Fruit fly (Drosophila melanogaster) whole organism, embryonic: ENCODE measurements around the gene Men.

Experiments used
- Blimp-1 ChIP-seq: fragments of 200-800 bp; sonication (Bioruptor generic); optimal IDR thresholded peaks from 3 replicates; lab custom pipeline; 2018; ENCODE audit warnings: missing biosample characterization, missing genetic modification characterization, mild to moderate bottlenecking, moderate library complexity, missing genetic modification reagents
- BtbVII ChIP-seq: fragments of 200-800 bp; sonication (Bioruptor generic); optimal IDR thresholded peaks from 3 replicates; lab custom pipeline; 2017; ENCODE audit warnings: missing biosample characterization, mild to moderate bottlenecking, missing genetic modification characterization
- CG10209 ChIP-seq: fragments of 200-800 bp; sonication (Bioruptor generic); optimal IDR thresholded peaks from 3 replicates; lab custom pipeline; 2017; ENCODE audit warnings: missing biosample characterization, mild to moderate bottlenecking, missing genetic modification characterization, missing genetic modification reagents
- CG11456 ChIP-seq: fragments of 200-800 bp; sonication (Bioruptor generic); IDR thresholded peaks from 3 replicates; pipeline ENCODE4 v1.3.6; 2022; ENCODE audit warnings: missing biosample characterization, missing genetic modification characterization
- CG12391 ChIP-seq: fragments of 200-800 bp; sonication (Bioruptor generic); optimal IDR thresholded peaks from 3 replicates; lab custom pipeline; 2018; ENCODE audit warnings: missing biosample characterization, mild to moderate bottlenecking, missing genetic modification characterization, moderate library complexity
- CG13894 ChIP-seq: fragments of 200-800 bp; sonication (Bioruptor generic); optimal IDR thresholded peaks from 3 replicates; lab custom pipeline; 2018; ENCODE audit warnings: missing biosample characterization, mild to moderate bottlenecking, missing genetic modification characterization, moderate library complexity
- CG14667 ChIP-seq: fragments of 200-800 bp; sonication (Bioruptor generic); IDR thresholded peaks from 2 replicates; pipeline ENCODE4 v1.3.6; 2022; ENCODE audit warnings: missing biosample characterization, missing genetic modification characterization
- CG1529 ChIP-seq: fragments of 200-800 bp; sonication (Bioruptor generic); optimal IDR thresholded peaks from 3 replicates; lab custom pipeline; 2018; ENCODE audit warnings: missing biosample characterization, missing genetic modification characterization
- CG15514 ChIP-seq: fragments of 200-800 bp; sonication (Bioruptor generic); optimal IDR thresholded peaks from 3 replicates; lab custom pipeline; 2017; ENCODE audit warnings: missing biosample characterization, missing genetic modification characterization, mild to moderate bottlenecking, moderate library complexity, missing genetic modification reagents
- CG15601 ChIP-seq: fragments of 200-800 bp; sonication (Bioruptor generic); optimal IDR thresholded peaks from 3 replicates; lab custom pipeline; 2019; ENCODE audit warnings: missing biosample characterization, mild to moderate bottlenecking, missing genetic modification characterization, moderate library complexity
- CG1602 ChIP-seq: fragments of 200-800 bp; sonication (Bioruptor generic); optimal IDR thresholded peaks from 3 replicates; lab custom pipeline; 2016; ENCODE audit warnings: missing biosample characterization, missing genetic modification characterization
- CG1647 ChIP-seq: fragments of 200-800 bp; sonication (Bioruptor generic); optimal IDR thresholded peaks from 3 replicates; lab custom pipeline; 2016; ENCODE audit warnings: missing biosample characterization, missing genetic modification characterization
- CG18011 ChIP-seq: fragments of 200-800 bp; sonication (Bioruptor generic); optimal IDR thresholded peaks from 2 replicates; lab custom pipeline; 2017; ENCODE audit warnings: missing biosample characterization, missing genetic modification characterization, mild to moderate bottlenecking, moderate library complexity, missing genotype
- CG30020 ChIP-seq: fragments of 200-800 bp; optimal IDR thresholded peaks from 2 replicates; lab custom pipeline; 2019; ENCODE audit warnings: missing biosample characterization, mild to moderate bottlenecking, missing genetic modification characterization, moderate library complexity
- CG32532 ChIP-seq: fragments of 200-800 bp; sonication (Bioruptor generic); IDR thresholded peaks from 2 replicates; pipeline ENCODE4 v1.3.6; 2022; ENCODE audit warnings: missing biosample characterization, missing genetic modification characterization
- CG4707 ChIP-seq: fragments of 200-800 bp; sonication (Bioruptor generic); optimal IDR thresholded peaks from 2 replicates; lab custom pipeline; 2018; ENCODE audit warnings: missing biosample characterization, mild to moderate bottlenecking, missing genetic modification characterization, moderate library complexity
- CG7357 ChIP-seq: fragments of 200-800 bp; sonication (Bioruptor generic); IDR thresholded peaks from 3 replicates; pipeline ENCODE4 v1.3.6; 2022; ENCODE audit warnings: missing biosample characterization, missing genetic modification characterization
- CG7372 ChIP-seq: fragments of 200-800 bp; sonication (Bioruptor generic); IDR thresholded peaks from 2 replicates; pipeline ENCODE4 v1.3.6; 2022; ENCODE audit warnings: missing biosample characterization, missing genetic modification characterization
- CG7556 ChIP-seq: fragments of 200-800 bp; sonication (Bioruptor generic); optimal IDR thresholded peaks from 2 replicates; lab custom pipeline; 2017; ENCODE audit warnings: missing biosample characterization, mild to moderate bottlenecking, missing genetic modification characterization
- CoRest ChIP-seq: fragments of 200-800 bp; sonication (Bioruptor generic); optimal IDR thresholded peaks from 3 replicates; lab custom pipeline; 2018; ENCODE audit warnings: missing biosample characterization, mild to moderate bottlenecking, missing genetic modification characterization, moderate library complexity
- D ChIP-seq, 2 experiments: fragments of 200-800 bp in 1 of 2; fragments of >200 bp in 1 of 2; sonication (Bioruptor generic) in 1 of 2; optimal IDR thresholded peaks; 2 replicates in 1 of 2; 3 replicates in 1 of 2; lab custom pipeline; 2017; ENCODE audit warnings: mild to moderate bottlenecking in 1 of 2, missing biosample characterization in 1 of 2, missing genetic modification characterization in 1 of 2, missing genetic modification reagents in 1 of 2
- Deaf1 ChIP-seq: fragments of 200-800 bp; optimal IDR thresholded peaks from 3 replicates; lab custom pipeline; 2019; ENCODE audit warnings: missing biosample characterization, mild to moderate bottlenecking, missing genetic modification characterization, moderate library complexity
- E2f1 ChIP-seq: fragments of 200-800 bp; sonication (Bioruptor generic); IDR thresholded peaks from 2 replicates; pipeline ENCODE4 v1.3.6; 2022; ENCODE audit warnings: missing biosample characterization, missing genetic modification characterization
- Fer2 ChIP-seq: fragments of 200-800 bp; sonication (Bioruptor generic); optimal IDR thresholded peaks from 2 replicates; lab custom pipeline; 2018; ENCODE audit warnings: missing biosample characterization, mild to moderate bottlenecking, missing genetic modification characterization, moderate library complexity
- Gug ChIP-seq: fragments of 200-800 bp; sonication (Bioruptor generic); IDR thresholded peaks from 4 replicates; pipeline ENCODE4 v1.3.6; 2022; ENCODE audit warnings: missing biosample characterization, missing genetic modification characterization
- Hr3 ChIP-seq: fragments of 200-800 bp; sonication (Bioruptor generic); optimal IDR thresholded peaks from 3 replicates; lab custom pipeline; 2016; ENCODE audit warnings: missing biosample characterization, missing genetic modification characterization
- Hsf ChIP-seq: fragments of 200-800 bp; sonication (Bioruptor generic); optimal IDR thresholded peaks from 3 replicates; lab custom pipeline; 2016; ENCODE audit warnings: missing biosample characterization, missing genetic modification characterization
- Rx ChIP-seq: fragments of 200-800 bp; sonication (Bioruptor generic); IDR thresholded peaks from 2 replicates; pipeline ENCODE4 v1.3.6; 2022; ENCODE audit warnings: missing biosample characterization, missing genetic modification characterization
- Tbp ChIP-seq: fragments of >200 bp; optimal IDR thresholded peaks from 2 replicates; lab custom pipeline; 2018; ENCODE audit warnings: missing biosample characterization, missing genetic modification characterization
- abd-A ChIP-seq: fragments of 200-800 bp; sonication (Bioruptor generic); optimal IDR thresholded peaks from 3 replicates; lab custom pipeline; 2019; ENCODE audit warnings: missing biosample characterization, mild to moderate bottlenecking, missing genetic modification characterization, moderate library complexity
- ap ChIP-seq: fragments of 200-800 bp; sonication (Bioruptor generic); IDR thresholded peaks from 2 replicates; pipeline ENCODE4 v1.3.6; 2022; ENCODE audit warnings: missing biosample characterization, missing genetic modification characterization
- chm ChIP-seq: fragments of 200-800 bp; sonication (Bioruptor generic); IDR thresholded peaks from 2 replicates; pipeline ENCODE4 v1.3.6; 2022; ENCODE audit warnings: missing biosample characterization, missing genetic modification characterization
- danr ChIP-seq: fragments of 200-800 bp; sonication (Bioruptor generic); IDR thresholded peaks from 2 replicates; pipeline ENCODE4 v1.3.6; 2022; ENCODE audit warnings: missing biosample characterization, missing genetic modification characterization
- dmrt99B ChIP-seq: fragments of 200-800 bp; sonication (Bioruptor generic); optimal IDR thresholded peaks from 2 replicates; lab custom pipeline; 2018; ENCODE audit warnings: missing biosample characterization, mild to moderate bottlenecking, missing genetic modification characterization, moderate library complexity
- eyg ChIP-seq: fragments of 200-800 bp; sonication (Bioruptor generic); optimal IDR thresholded peaks from 3 replicates; lab custom pipeline; 2016; ENCODE audit warnings: missing biosample characterization, missing genetic modification characterization
- jumu ChIP-seq: fragments of 200-800 bp; sonication (Bioruptor generic); optimal IDR thresholded peaks from 3 replicates; lab custom pipeline; 2016; ENCODE audit warnings: missing biosample characterization, missing genetic modification characterization
- kah ChIP-seq: fragments of 200-800 bp; sonication (Bioruptor generic); optimal IDR thresholded peaks from 2 replicates; lab custom pipeline; 2018; ENCODE audit warnings: missing biosample characterization, mild to moderate bottlenecking, missing genetic modification characterization
- nerfin-2 ChIP-seq: fragments of 200-800 bp; sonication (Bioruptor generic); IDR thresholded peaks from 2 replicates; pipeline ENCODE4 v1.3.6; 2022; ENCODE audit warnings: missing biosample characterization, missing genetic modification characterization; ENCODE audit not compliant: partially characterized antibody
- pita ChIP-seq: fragments of 200-800 bp; sonication (Bioruptor generic); optimal IDR thresholded peaks from 2 replicates; lab custom pipeline; 2017; ENCODE audit warnings: missing biosample characterization, mild to moderate bottlenecking, missing genetic modification characterization
- pros ChIP-seq: fragments of 200-800 bp; sonication (Bioruptor generic); optimal IDR thresholded peaks from 3 replicates; lab custom pipeline; 2019; ENCODE audit warnings: missing biosample characterization, mild to moderate bottlenecking, missing genetic modification characterization, moderate library complexity
- pum ChIP-seq: fragments of 200-800 bp; sonication (Bioruptor generic); optimal IDR thresholded peaks from 2 replicates; lab custom pipeline; 2016; ENCODE audit warnings: missing biosample characterization, missing genetic modification characterization
- run ChIP-seq: fragments of 200-800 bp; sonication (Bioruptor generic); optimal IDR thresholded peaks from 3 replicates; lab custom pipeline; 2018; ENCODE audit warnings: missing biosample characterization, mild to moderate bottlenecking, missing genetic modification characterization
- salm ChIP-seq: fragments of 200-800 bp; sonication (Bioruptor generic); optimal IDR thresholded peaks from 2 replicates; lab custom pipeline; 2018; ENCODE audit warnings: missing biosample characterization, mild to moderate bottlenecking, missing genetic modification characterization
- seq ChIP-seq: fragments of 200-800 bp; sonication (Bioruptor generic); IDR thresholded peaks from 2 replicates; pipeline ENCODE4 v1.3.6; 2022; ENCODE audit warnings: missing biosample characterization, missing genetic modification characterization
- shn ChIP-seq: fragments of 200-800 bp; sonication (Bioruptor generic); optimal IDR thresholded peaks from 3 replicates; lab custom pipeline; 2016; ENCODE audit warnings: missing biosample characterization, missing genetic modification characterization
- sisA ChIP-seq: fragments of 200-800 bp; sonication (Bioruptor generic); IDR thresholded peaks from 2 replicates; pipeline ENCODE4 v1.3.6; 2022; ENCODE audit warnings: missing biosample characterization, missing genetic modification characterization
- tin ChIP-seq: fragments of 200-800 bp; sonication (Bioruptor generic); optimal IDR thresholded peaks from 3 replicates; lab custom pipeline; 2016; ENCODE audit warnings: missing biosample characterization, missing genetic modification characterization
- toy ChIP-seq: fragments of 200-800 bp; sonication (Bioruptor generic); IDR thresholded peaks from 2 replicates; pipeline ENCODE4 v1.3.6; 2022; ENCODE audit warnings: missing biosample characterization, missing genetic modification characterization
- vfl ChIP-seq: fragments of 200-800 bp; sonication (Bioruptor generic); optimal IDR thresholded peaks from 2 replicates; lab custom pipeline; 2016; ENCODE audit warnings: missing biosample characterization, missing genetic modification characterization
- vvl ChIP-seq: fragments of 200-800 bp; sonication (Bioruptor generic); IDR thresholded peaks from 2 replicates; pipeline ENCODE4 v1.3.6; 2022; ENCODE audit warnings: missing biosample characterization, missing genetic modification characterization

Men gene

dm6 chr3R:12722392-12722914, at the start of gene Men (continued):
- TF ChIP-seq ap (GFP tag; lab: Robert Waterston, UW) (peak; percentile 37; the same call in 1 of the 2 replicates), sisA (GFP tag; lab: Robert Waterston, UW) (peak; percentile 61), shn (GFP tag; lab: Kevin White, UChicago) (no peak), CG18011 (no peak), run (tag; lab: Kevin White, UChicago) (peak; percentile 31), seq (GFP tag; lab: Robert Waterston, UW) (peak; percentile 59), Deaf1 (tag; lab: Kevin White, UChicago) (peak; percentile 43), CG30020 (peak; percentile 40), Blimp-1 (GFP tag; lab: Kevin White, UChicago) (peak; percentile 61), Hr3 (peak; percentile 34), CG12391 (tag; lab: Kevin White, UChicago) (peak; percentile 61), nerfin-2 (no peak), CG4707 (GFP tag; lab: Kevin White, UChicago) (no peak), eyg (GFP tag; lab: Kevin White, UChicago) (no peak), CoRest (tag; lab: Kevin White, UChicago) (peak; percentile 78), salm (peak; percentile 49), CG1647 (GFP tag; lab: Kevin White, UChicago) (no peak), tin (GFP tag; lab: Kevin White, UChicago) (peak; percentile 27), Tbp (GFP tag; lab: Kevin White, UChicago) (no peak), vvl (GFP tag; lab: Robert Waterston, UW) (peak; percentile 72), D (optimal IDR thresholded peaks at IDR 0.05; lab: Kevin White, UChicago) (no peak), D (GFP tag; optimal IDR thresholded peaks at IDR 0.05; lab: Kevin White, UChicago) (peak; percentile 34), CG15514 (GFP tag; lab: Kevin White, UChicago) (peak; percentile 1), kah (GFP tag; lab: Kevin White, UChicago) (peak; percentile 16), Gug (GFP tag; lab: Robert Waterston, UW) (peak; percentile 36; the same call in 1 of the 4 replicates), jumu (GFP tag; lab: Kevin White, UChicago) (no peak), E2f1 (GFP tag; lab: Robert Waterston, UW) (peak; percentile 63), Rx (GFP tag; lab: Robert Waterston, UW) (no peak), CG14667 (no peak), Hsf (no peak), CG32532 (GFP tag; lab: Robert Waterston, UW) (peak; percentile 60), CG7357 (peak; percentile 57; the same call in 1 of the 3 replicates), danr (GFP tag; lab: Robert Waterston, UW) (no peak), CG7556 (peak; percentile 78), CG1529 (peak; percentile 25), toy (GFP tag; lab: Robert Waterston, UW) (no peak), pita (GFP tag; lab: Kevin White, UChicago) (no peak), pum (GFP tag; lab: Kevin White, UChicago) (no peak), chm (GFP tag; lab: Robert Waterston, UW) (0 out of 2 replicates have a peak, but pooled peaks have one; percentile 11), pros (GFP tag; lab: Kevin White, UChicago) (no peak), CG7372 (GFP tag; lab: Robert Waterston, UW) (peak; percentile 59), Fer2 (tag; lab: Kevin White, UChicago) (peak; percentile 34), CG1602 (GFP tag; lab: Kevin White, UChicago) (peak; percentile 26), vfl (GFP tag; lab: Kevin White, UChicago) (no peak), CG15601 (tag; lab: Kevin White, UChicago) (peak; percentile 37), CG10209 (GFP tag; lab: Kevin White, UChicago) (peak; percentile 43), BtbVII (peak; percentile 28), CG11456 (GFP tag; lab: Robert Waterston, UW) (0 out of 3 replicates have a peak, but pooled peaks have one; percentile 20), CG13894 (tag; lab: Kevin White, UChicago) (peak; percentile 27), dmrt99B (tag; lab: Kevin White, UChicago) (peak; percentile 82), abd-A (tag; lab: Kevin White, UChicago) (no peak)
